Worm (Caenorhabditis elegans) whole organism, L2 larva: ENCODE results near the gene mrps-22.
A peak's percentile ranks its signal among the peaks of the same experiment; 100 is the strongest.

Experiments used
- C34F6.9 ChIP-seq: fragments of 150-350 bp; optimal IDR thresholded peaks from 2 replicates; lab custom pipeline; 2014; ENCODE audit warnings: missing biosample characterization, missing genetic modification characterization
- F13H6.1 ChIP-seq: sonication (generic microtip); optimal IDR thresholded peaks from 2 replicates; lab custom pipeline; 2016; ENCODE audit warnings: missing genetic modification characterization, missing compliant biosample characterization
- R02D3.7 ChIP-seq: fragments of 150-350 bp; optimal IDR thresholded peaks from 2 replicates; lab custom pipeline; 2014; ENCODE audit warnings: missing biosample characterization, missing genetic modification characterization
- Y55F3AM.14 ChIP-seq: fragments of 200-800 bp; sonication (Bioruptor generic); optimal IDR thresholded peaks from 2 replicates; lab custom pipeline; 2018; ENCODE audit warnings: mild to moderate bottlenecking, missing genetic modification characterization, missing compliant biosample characterization
- alr-1 ChIP-seq: fragments of 150-350 bp; optimal IDR thresholded peaks from 2 replicates; lab custom pipeline; 2014; ENCODE audit warnings: missing biosample characterization, missing genetic modification characterization
- ama-1 ChIP-seq: fragments of 150-350 bp; optimal IDR thresholded peaks from 2 replicates; lab custom pipeline; 2018; ENCODE audit warnings: inconsistent platforms
- blmp-1 ChIP-seq: sonication (generic microtip); optimal IDR thresholded peaks from 2 replicates; lab custom pipeline; 2017; ENCODE audit warnings: missing genetic modification characterization, mild to moderate bottlenecking, missing compliant biosample characterization, antibody characterized with exemption, moderate library complexity; ENCODE audit not compliant: insufficient read depth
- ceh-16 ChIP-seq: fragments of 150-350 bp; optimal IDR thresholded peaks from 2 replicates; lab custom pipeline; 2014; ENCODE audit warnings: missing biosample characterization, missing genetic modification characterization
- ceh-82 ChIP-seq: fragments of 150-350 bp; optimal IDR thresholded peaks from 2 replicates; lab custom pipeline; 2014; ENCODE audit warnings: missing biosample characterization, missing genetic modification characterization
- crh-2 ChIP-seq: sonication (generic microtip); optimal IDR thresholded peaks from 2 replicates; lab custom pipeline; 2017; ENCODE audit warnings: missing biosample characterization, missing genetic modification characterization
- egl-27 ChIP-seq: sonication (generic microtip); optimal IDR thresholded peaks from 3 replicates; lab custom pipeline; 2017; ENCODE audit warnings: missing biosample characterization, missing genetic modification reagents, missing genetic modification characterization
- elt-3 ChIP-seq: sonication (generic microtip); optimal IDR thresholded peaks from 2 replicates; lab custom pipeline; 2017; ENCODE audit warnings: missing biosample characterization, missing genetic modification characterization
- fos-1 ChIP-seq: fragments of 150-350 bp; optimal IDR thresholded peaks from 2 replicates; lab custom pipeline; 2014; ENCODE audit warnings: missing biosample characterization, missing genetic modification characterization
- gmeb-1 ChIP-seq: fragments of 150-350 bp; optimal IDR thresholded peaks from 2 replicates; lab custom pipeline; 2014; ENCODE audit warnings: missing biosample characterization, missing genetic modification characterization
- lin-11 ChIP-seq: fragments of 150-350 bp; sonication (generic microtip); optimal IDR thresholded peaks from 2 replicates; lab custom pipeline; 2014; ENCODE audit warnings: missing biosample characterization, missing genetic modification characterization, inconsistent platforms, mixed read lengths
- lsy-2 ChIP-seq, 2 experiments: fragments of 150-350 bp in 1 of 2; sonication (generic microtip) in 1 of 2; optimal IDR thresholded peaks; 2 replicates each; lab custom pipeline; 2014 to 2017; ENCODE audit warnings: missing biosample characterization in 2 of 2, missing genetic modification characterization in 2 of 2
- mab-5 ChIP-seq: fragments of 150-350 bp; optimal IDR thresholded peaks from 2 replicates; lab custom pipeline; 2014; ENCODE audit warnings: missing biosample characterization, missing genetic modification characterization
- mdl-1 ChIP-seq, 2 experiments: fragments of 150-350 bp in 1 of 2; sonication (generic microtip) in 1 of 2; optimal IDR thresholded peaks; 2 replicates each; lab custom pipeline; 2017; ENCODE audit warnings: missing biosample characterization in 2 of 2, missing genetic modification characterization in 2 of 2
- nhr-11 ChIP-seq: fragments of 150-350 bp; optimal IDR thresholded peaks from 2 replicates; lab custom pipeline; 2014; ENCODE audit warnings: missing biosample characterization, missing genetic modification characterization
- nhr-12 ChIP-seq: fragments of 150-350 bp; optimal IDR thresholded peaks from 2 replicates; lab custom pipeline; 2014; ENCODE audit warnings: missing biosample characterization, missing genetic modification characterization
- nhr-129 ChIP-seq: fragments of 150-350 bp; optimal IDR thresholded peaks from 2 replicates; lab custom pipeline; 2014; ENCODE audit warnings: missing biosample characterization, missing genetic modification characterization
- nhr-21 ChIP-seq: fragments of 150-350 bp; optimal IDR thresholded peaks from 2 replicates; lab custom pipeline; 2014; ENCODE audit warnings: missing biosample characterization, missing genetic modification characterization
- nhr-23 ChIP-seq: fragments of 150-350 bp; optimal IDR thresholded peaks from 2 replicates; lab custom pipeline; 2014; ENCODE audit warnings: missing biosample characterization, missing genetic modification reagents, missing genetic modification characterization
- nhr-25 ChIP-seq: fragments of 150-350 bp; sonication (generic microtip); optimal IDR thresholded peaks from 3 replicates; lab custom pipeline; 2014; ENCODE audit warnings: missing biosample characterization, missing genetic modification characterization
- nhr-6 ChIP-seq: fragments of 150-350 bp; optimal IDR thresholded peaks from 2 replicates; lab custom pipeline; 2014; ENCODE audit warnings: missing biosample characterization, missing genetic modification characterization
- nhr-77 ChIP-seq: fragments of 150-350 bp; optimal IDR thresholded peaks from 2 replicates; lab custom pipeline; 2014; ENCODE audit warnings: missing biosample characterization, missing genetic modification characterization
- peb-1 ChIP-seq: fragments of 150-350 bp; optimal IDR thresholded peaks from 2 replicates; lab custom pipeline; 2014; ENCODE audit warnings: missing biosample characterization, missing genetic modification characterization
- sma-3 ChIP-seq: sonication (generic microtip); optimal IDR thresholded peaks from 2 replicates; lab custom pipeline; 2016; ENCODE audit warnings: missing genetic modification reagents, missing genetic modification characterization, missing compliant biosample characterization
- sma-9 ChIP-seq, 2 experiments: fragments of 150-350 bp in 1 of 2; sonication (generic microtip) in 1 of 2; optimal IDR thresholded peaks; 2 replicates each; lab custom pipeline; 2014 to 2016; ENCODE audit warnings: missing genetic modification characterization in 2 of 2, mild to moderate bottlenecking in 1 of 2, missing biosample characterization in 1 of 2, missing compliant biosample characterization in 1 of 2, missing genetic modification reagents in 1 of 2, moderate library complexity in 1 of 2
- snpc-4 ChIP-seq: fragments of 150-350 bp; optimal IDR thresholded peaks from 2 replicates; lab custom pipeline; 2014; ENCODE audit warnings: missing biosample characterization, missing genetic modification characterization
- unc-39 ChIP-seq: fragments of 150-350 bp; optimal IDR thresholded peaks from 2 replicates; lab custom pipeline; 2014; ENCODE audit warnings: missing biosample characterization, missing genetic modification characterization
- unc-55 ChIP-seq: fragments of 150-350 bp; sonication (generic microtip); optimal IDR thresholded peaks from 3 replicates; lab custom pipeline; 2014; ENCODE audit warnings: missing biosample characterization, missing genetic modification reagents, missing genetic modification characterization
- ztf-1 ChIP-seq: fragments of 200-800 bp; sonication (Bioruptor generic); conservative IDR thresholded peaks from 2 replicates; pipeline ENCODE4 v1.3.6; 2022; ENCODE audit warnings: missing genetic modification characterization, missing compliant biosample characterization
- ztf-4 ChIP-seq: fragments of 150-350 bp; optimal IDR thresholded peaks from 2 replicates; lab custom pipeline; 2014; ENCODE audit warnings: missing biosample characterization, missing genetic modification characterization

Gene mrps-22

ce11 chrII:10541923-10542486 lies 40.4 kb upstream of the mrps-22 start, which contains the start of gene pro-1 (continued):
- TF ChIP-seq fos-1 (tag; lab: Kevin White, UChicago), result no peak
- TF ChIP-seq Y55F3AM.14, result peak; percentile 78
- peak; percentile 98 for TF ChIP-seq nhr-25 (tag; lab: Kevin White, UChicago)
- TF ChIP-seq egl-27 (tag; lab: Kevin White, UChicago), result no peak
- TF ChIP-seq alr-1 (tag; lab: Kevin White, UChicago), result no peak
- no peak for TF ChIP-seq unc-39 (tag; lab: Kevin White, UChicago)
- TF ChIP-seq F13H6.1 (tag; lab: Kevin White, UChicago), result peak; percentile 84

- TF ChIP-seq lsy-2 (tag; optimal IDR thresholded peaks at IDR 0.05; lab: Kevin White, UChicago), result peak; percentile 6 to 20
- TF ChIP-seq nhr-129 (tag; lab: Kevin White, UChicago), result peak; percentile 34
- TF ChIP-seq nhr-6 (tag; lab: Kevin White, UChicago), result peak; percentile 32
- TF ChIP-seq blmp-1 (tag; lab: Kevin White, UChicago), result peak; percentile 7
- no peak for TF ChIP-seq unc-55
- peak; percentile 64 for TF ChIP-seq Y55F3AM.14
- TF ChIP-seq alr-1 (tag; lab: Kevin White, UChicago), result no peak
- no peak for TF ChIP-seq nhr-11
- peak; percentile 92 for TF ChIP-seq ama-1 (lab: Kevin White, UChicago)
- peak; percentile 11 for TF ChIP-seq ztf-4 (tag; lab: Kevin White, UChicago)
- no peak for TF ChIP-seq nhr-12 (tag; lab: Kevin White, UChicago)
These were observed 39.6 kb upstream of the mrps-22 start for ce11 chrII:10542654-10543456.

ce11 chrII:10543457-10544137 lies 38.8 kb upstream of the mrps-22 start:
- TF ChIP-seq alr-1 (tag; lab: Kevin White, UChicago), result no peak
- TF ChIP-seq ceh-82 (tag; lab: Kevin White, UChicago), result no peak
- peak; percentile 36 for TF ChIP-seq sma-3 (GFP tag; lab: Kevin White, UChicago)
- no peak for TF ChIP-seq R02D3.7 (tag; lab: Kevin White, UChicago)
- no peak for TF ChIP-seq nhr-23 (tag; lab: Kevin White, UChicago)
- TF ChIP-seq crh-2, result peak; percentile 1
- TF ChIP-seq mab-5 (tag; lab: Kevin White, UChicago), result no peak
- TF ChIP-seq mdl-1 (tag; optimal IDR thresholded peaks at IDR 0.05; lab: Kevin White, UChicago), result no peak
- no peak for TF ChIP-seq ceh-16
- peak; percentile 35 for TF ChIP-seq sma-9 (GFP tag; optimal IDR thresholded peaks at IDR 0.05; lab: Kevin White, UChicago)
- TF ChIP-seq sma-9 (tag; optimal IDR thresholded peaks at IDR 0.05; lab: Kevin White, UChicago), result no peak
- TF ChIP-seq nhr-25 (tag; lab: Kevin White, UChicago), result peak; percentile 28
- no peak for TF ChIP-seq unc-55
- TF ChIP-seq peb-1, result no peak
- no peak for TF ChIP-seq snpc-4 (tag; lab: Kevin White, UChicago)

ce11 chrII:10544374-10544908 lies 38.0 kb upstream of the mrps-22 start:
- TF ChIP-seq nhr-21 (no peak), nhr-77 (no peak), ceh-82 (tag; lab: Kevin White, UChicago) (no peak), gmeb-1 (tag; lab: Kevin White, UChicago) (no peak), crh-2 (no peak), fos-1 (tag; lab: Kevin White, UChicago) (no peak), peb-1 (no peak), ztf-4 (tag; lab: Kevin White, UChicago) (no peak), nhr-6 (tag; lab: Kevin White, UChicago) (no peak), elt-3 (tag; lab: Kevin White, UChicago) (no peak), ztf-1 (GFP tag; lab: Robert Waterston, UW) (no peak), nhr-129 (tag; lab: Kevin White, UChicago) (peak; percentile 33), lin-11 (tag; lab: Kevin White, UChicago) (peak; percentile 11), lsy-2 (tag; optimal IDR thresholded peaks at IDR 0.05; lab: Kevin White, UChicago) (no peak), C34F6.9 (no peak), nhr-25 (tag; lab: Kevin White, UChicago) (no peak), nhr-12 (tag; lab: Kevin White, UChicago) (no peak), snpc-4 (tag; lab: Kevin White, UChicago) (no peak)
